Fruit fly (Drosophila melanogaster) whole organism, embryonic: ENCODE measurements around the gene CG12299.

ENCODE experiments used
- Adf1 ChIP-seq: fragments of 200-800 bp; sonication (Bioruptor generic); IDR thresholded peaks from 2 replicates; pipeline ENCODE4 v1.3.6; 2022; ENCODE audit warnings: missing biosample characterization, missing genetic modification characterization
- Bdp1 ChIP-seq: fragments of 200-800 bp; sonication (Bioruptor generic); optimal IDR thresholded peaks from 3 replicates; lab custom pipeline; 2016; ENCODE audit warnings: missing biosample characterization, missing genetic modification characterization
- Blimp-1 ChIP-seq: fragments of 200-800 bp; sonication (Bioruptor generic); optimal IDR thresholded peaks from 3 replicates; lab custom pipeline; 2018; ENCODE audit warnings: missing biosample characterization, missing genetic modification characterization, mild to moderate bottlenecking, moderate library complexity, missing genetic modification reagents
- CG11247 ChIP-seq: fragments of 200-800 bp; sonication (Bioruptor generic); IDR thresholded peaks from 2 replicates; pipeline ENCODE4 v1.3.6; 2022; ENCODE audit warnings: missing biosample characterization, missing genetic modification characterization
- CG11696 ChIP-seq: fragments of 200-800 bp; sonication (Bioruptor generic); IDR thresholded peaks from 2 replicates; pipeline ENCODE4 v1.3.6; 2022; ENCODE audit warnings: missing biosample characterization, missing genetic modification characterization
- CG12299 ChIP-seq: fragments of 200-800 bp; sonication (Bioruptor generic); optimal IDR thresholded peaks from 2 replicates; lab custom pipeline; 2018; ENCODE audit warnings: missing biosample characterization, mild to moderate bottlenecking, missing genetic modification characterization
- CG1529 ChIP-seq: fragments of 200-800 bp; sonication (Bioruptor generic); optimal IDR thresholded peaks from 3 replicates; lab custom pipeline; 2018; ENCODE audit warnings: missing biosample characterization, missing genetic modification characterization
- CG16779 ChIP-seq: fragments of 200-800 bp; sonication (Bioruptor generic); IDR thresholded peaks from 2 replicates; pipeline ENCODE4 v1.3.6; 2022; ENCODE audit warnings: missing biosample characterization, missing genetic modification characterization
- CG16813 ChIP-seq: fragments of 200-800 bp; sonication (Bioruptor generic); IDR thresholded peaks from 3 replicates; pipeline ENCODE4 v1.3.6; 2022; ENCODE audit warnings: missing biosample characterization, missing genetic modification characterization; ENCODE audit not compliant: partially characterized antibody
- CG17802 ChIP-seq: fragments of 200-800 bp; sonication (Bioruptor generic); optimal IDR thresholded peaks from 2 replicates; lab custom pipeline; 2018; ENCODE audit warnings: missing biosample characterization, mild to moderate bottlenecking, missing genetic modification characterization, moderate library complexity
- CG18619 ChIP-seq: fragments of 200-800 bp; sonication (Bioruptor generic); optimal IDR thresholded peaks from 3 replicates; lab custom pipeline; 2017; ENCODE audit warnings: missing biosample characterization, mild to moderate bottlenecking, missing genetic modification characterization
- CG30020 ChIP-seq: fragments of 200-800 bp; optimal IDR thresholded peaks from 2 replicates; lab custom pipeline; 2019; ENCODE audit warnings: missing biosample characterization, mild to moderate bottlenecking, missing genetic modification characterization, moderate library complexity
- CG30431 ChIP-seq: fragments of 200-800 bp; sonication (Bioruptor generic); optimal IDR thresholded peaks from 2 replicates; lab custom pipeline; 2017; ENCODE audit warnings: missing biosample characterization, missing genetic modification characterization
- CG33557 ChIP-seq: fragments of 200-800 bp; sonication (Bioruptor generic); optimal IDR thresholded peaks from 2 replicates; lab custom pipeline; 2019; ENCODE audit warnings: missing biosample characterization, mild to moderate bottlenecking, missing genetic modification characterization, moderate library complexity
- CG42726 ChIP-seq: fragments of 200-800 bp; sonication (Bioruptor generic); IDR thresholded peaks from 2 replicates; pipeline ENCODE4 v1.3.6; 2022; ENCODE audit warnings: missing biosample characterization, missing genetic modification characterization; ENCODE audit not compliant: partially characterized antibody
- CG4424 ChIP-seq: fragments of 200-800 bp; sonication (Bioruptor generic); optimal IDR thresholded peaks from 3 replicates; lab custom pipeline; 2016; ENCODE audit warnings: missing biosample characterization, missing genetic modification characterization
- CG7745 ChIP-seq: fragments of 200-800 bp; sonication (Bioruptor generic); optimal IDR thresholded peaks from 2 replicates; lab custom pipeline; 2018; ENCODE audit warnings: missing biosample characterization, mild to moderate bottlenecking, missing genetic modification characterization, moderate library complexity
- CG8290 ChIP-seq, 3 experiments: fragments of 200-800 bp; sonication (Bioruptor generic); optimal IDR thresholded peaks; 2 replicates each; lab custom pipeline; 2016 to 2019; ENCODE audit warnings: missing biosample characterization in 3 of 3, missing genetic modification characterization in 3 of 3, mild to moderate bottlenecking in 2 of 3, moderate library complexity in 1 of 3
- CG8944 ChIP-seq: fragments of 200-800 bp; sonication (Bioruptor generic); optimal IDR thresholded peaks from 3 replicates; lab custom pipeline; 2016; ENCODE audit warnings: missing biosample characterization, missing genetic modification characterization
- Camta ChIP-seq: fragments of 200-800 bp; sonication (Bioruptor generic); optimal IDR thresholded peaks from 2 replicates; lab custom pipeline; 2016; ENCODE audit warnings: missing biosample characterization, missing genetic modification characterization
- ERR ChIP-seq: fragments of 200-800 bp; sonication (Bioruptor generic); optimal IDR thresholded peaks from 2 replicates; lab custom pipeline; 2016; ENCODE audit warnings: missing biosample characterization, missing genetic modification characterization
- Fer3 ChIP-seq: fragments of 200-800 bp; sonication (Bioruptor generic); optimal IDR thresholded peaks from 2 replicates; lab custom pipeline; 2018; ENCODE audit warnings: missing biosample characterization, mild to moderate bottlenecking, missing genetic modification characterization, moderate library complexity
- H15 ChIP-seq: fragments of 200-800 bp; sonication (Bioruptor generic); IDR thresholded peaks from 3 replicates; pipeline ENCODE4 v1.3.6; 2022; ENCODE audit warnings: missing biosample characterization, missing genetic modification characterization
- Hmr ChIP-seq: fragments of 200-800 bp; sonication (Bioruptor generic); optimal IDR thresholded peaks from 3 replicates; lab custom pipeline; 2017; ENCODE audit warnings: mild to moderate bottlenecking, missing biosample characterization, missing genetic modification reagents, missing genetic modification characterization
- Hmx ChIP-seq: fragments of 200-800 bp; sonication (Bioruptor generic); optimal IDR thresholded peaks from 2 replicates; lab custom pipeline; 2016; ENCODE audit warnings: missing biosample characterization, missing genetic modification characterization
- Hr39 ChIP-seq: fragments of >200 bp; optimal IDR thresholded peaks from 2 replicates; lab custom pipeline; 2017
- NfI ChIP-seq: fragments of 200-800 bp; sonication (Bioruptor generic); optimal IDR thresholded peaks from 3 replicates; lab custom pipeline; 2018; ENCODE audit warnings: missing biosample characterization, mild to moderate bottlenecking, missing genetic modification characterization, moderate library complexity
- Ptx1 ChIP-seq: fragments of 200-800 bp; sonication (Bioruptor generic); IDR thresholded peaks from 2 replicates; pipeline ENCODE4 v1.3.6; 2022; ENCODE audit warnings: missing biosample characterization, missing genetic modification characterization
- Sin3A ChIP-seq: fragments of >200 bp; optimal IDR thresholded peaks from 2 replicates; lab custom pipeline; 2018
- ash1 ChIP-seq: fragments of 200-800 bp; sonication (Bioruptor generic); optimal IDR thresholded peaks from 2 replicates; lab custom pipeline; 2018; ENCODE audit warnings: missing biosample characterization, mild to moderate bottlenecking, missing genetic modification characterization
- caup ChIP-seq: fragments of 200-800 bp; sonication (Bioruptor generic); optimal IDR thresholded peaks from 3 replicates; lab custom pipeline; 2017; ENCODE audit warnings: missing biosample characterization, mild to moderate bottlenecking, missing genetic modification characterization, moderate library complexity; ENCODE audit not compliant: severe bottlenecking
- corto ChIP-seq: fragments of 200-800 bp; sonication (Bioruptor generic); optimal IDR thresholded peaks from 2 replicates; lab custom pipeline; 2016; ENCODE audit warnings: missing biosample characterization, mild to moderate bottlenecking, missing genetic modification characterization, moderate library complexity
- dati ChIP-seq: fragments of 200-800 bp; sonication (Bioruptor generic); IDR thresholded peaks from 2 replicates; pipeline ENCODE4 v1.3.6; 2022; ENCODE audit warnings: missing biosample characterization, missing genetic modification characterization
- dimm ChIP-seq: fragments of 200-800 bp; sonication (Bioruptor generic); IDR thresholded peaks from 2 replicates; pipeline ENCODE4 v1.3.6; 2022; ENCODE audit warnings: missing biosample characterization, missing genetic modification characterization
- disco-r ChIP-seq: fragments of 200-800 bp; sonication (Bioruptor generic); optimal IDR thresholded peaks from 2 replicates; lab custom pipeline; 2016; ENCODE audit warnings: missing biosample characterization, missing genetic modification characterization
- dm ChIP-seq: fragments of 200-800 bp; sonication (Bioruptor generic); optimal IDR thresholded peaks from 3 replicates; lab custom pipeline; 2016; ENCODE audit warnings: missing biosample characterization, missing genetic modification characterization
- emc ChIP-seq: fragments of 200-800 bp; sonication (Bioruptor generic); optimal IDR thresholded peaks from 2 replicates; lab custom pipeline; 2016; ENCODE audit warnings: missing biosample characterization, missing genetic modification characterization
- esg ChIP-seq: fragments of 200-800 bp; sonication (Bioruptor generic); conservative IDR thresholded peaks from 2 replicates; pipeline ENCODE4 v1.3.6; 2022; ENCODE audit warnings: missing biosample characterization, missing genetic modification characterization
- ewg ChIP-seq: fragments of 200-800 bp; sonication (Bioruptor generic); optimal IDR thresholded peaks from 3 replicates; lab custom pipeline; 2017; ENCODE audit warnings: mild to moderate bottlenecking, missing biosample characterization, missing genetic modification reagents, missing genetic modification characterization
- fu2 ChIP-seq: fragments of 200-800 bp; sonication (Bioruptor generic); optimal IDR thresholded peaks from 2 replicates; lab custom pipeline; 2016; ENCODE audit warnings: missing biosample characterization, missing genetic modification characterization
- gce ChIP-seq: fragments of 200-800 bp; sonication (Bioruptor generic); IDR thresholded peaks from 3 replicates; pipeline ENCODE4 v1.3.6; 2022; ENCODE audit warnings: missing biosample characterization, missing genetic modification characterization
- h ChIP-seq: fragments of >200 bp; optimal IDR thresholded peaks from 2 replicates; lab custom pipeline; 2017
- lbe ChIP-seq: fragments of 200-800 bp; sonication (Bioruptor generic); optimal IDR thresholded peaks from 2 replicates; lab custom pipeline; 2016; ENCODE audit warnings: missing biosample characterization, mild to moderate bottlenecking, missing genetic modification characterization
- mirr ChIP-seq: fragments of 200-800 bp; sonication (Bioruptor generic); optimal IDR thresholded peaks from 3 replicates; lab custom pipeline; 2018; ENCODE audit warnings: missing biosample characterization, mild to moderate bottlenecking, missing genetic modification characterization
- nau ChIP-seq: fragments of 200-800 bp; sonication (Bioruptor generic); optimal IDR thresholded peaks from 3 replicates; lab custom pipeline; 2017; ENCODE audit warnings: missing biosample characterization, mild to moderate bottlenecking, missing genetic modification characterization, missing genetic modification reagents
- phol ChIP-seq: fragments of 200-800 bp; sonication (Bioruptor generic); optimal IDR thresholded peaks from 3 replicates; lab custom pipeline; 2018; ENCODE audit warnings: missing biosample characterization, mild to moderate bottlenecking, missing genetic modification characterization, moderate library complexity
- pros ChIP-seq: fragments of 200-800 bp; sonication (Bioruptor generic); optimal IDR thresholded peaks from 3 replicates; lab custom pipeline; 2019; ENCODE audit warnings: missing biosample characterization, mild to moderate bottlenecking, missing genetic modification characterization, moderate library complexity
- run ChIP-seq: fragments of 200-800 bp; sonication (Bioruptor generic); optimal IDR thresholded peaks from 3 replicates; lab custom pipeline; 2018; ENCODE audit warnings: missing biosample characterization, mild to moderate bottlenecking, missing genetic modification characterization
- slp2 ChIP-seq: fragments of 200-800 bp; sonication (Bioruptor generic); optimal IDR thresholded peaks from 2 replicates; lab custom pipeline; 2016; ENCODE audit warnings: missing biosample characterization, missing genetic modification characterization
- tna ChIP-seq: fragments of 200-800 bp; sonication (Bioruptor generic); IDR thresholded peaks from 2 replicates; pipeline ENCODE4 v1.3.6; 2022; ENCODE audit warnings: missing biosample characterization, missing genetic modification characterization; ENCODE audit not compliant: partially characterized antibody
- zfh2 ChIP-seq: fragments of 200-800 bp; sonication (Bioruptor generic); optimal IDR thresholded peaks from 2 replicates; lab custom pipeline; 2016; ENCODE audit warnings: missing biosample characterization, missing genetic modification characterization

The CG12299 gene

DNA sequence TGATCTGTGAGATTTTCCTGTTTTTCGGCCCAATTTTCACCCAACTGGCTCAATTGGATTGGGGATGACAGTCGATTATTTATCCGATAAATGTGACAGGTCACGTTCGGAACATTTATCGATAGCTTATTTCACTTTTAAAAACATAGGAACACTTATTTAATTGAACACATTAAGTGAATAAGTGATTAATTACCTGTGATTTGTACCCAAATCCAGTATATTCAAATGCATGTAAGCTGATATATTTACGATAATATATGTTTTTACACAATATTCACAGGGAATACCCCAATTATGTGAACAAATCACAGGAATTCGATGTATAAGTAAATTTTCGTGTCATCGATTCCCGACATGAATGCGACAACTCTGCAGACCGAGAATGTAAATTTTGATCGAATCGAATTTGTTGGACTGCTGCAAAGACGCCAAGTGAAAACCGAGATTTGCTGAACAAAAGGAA lies 4.8 kb upstream of the CG12299 start, which contains the start of the genes EMC3 and Dpy-30L1 (continued):
- TF ChIP-seq run (tag; lab: Kevin White, UChicago) (no peak), esg (GFP tag; lab: Robert Waterston, UW) (0 out of 2 replicates have a peak, but pooled peaks have one; percentile 19), H15 (GFP tag; lab: Robert Waterston, UW) (no peak), CG42726 (GFP tag; lab: Robert Waterston, UW) (no peak), Bdp1 (no peak), Hr39 (lab: Kevin White, UChicago) (no peak), Sin3A (lab: Kevin White, UChicago) (peak; percentile 74), fu2 (peak; percentile 26), CG33557 (GFP tag; lab: Kevin White, UChicago) (no peak), CG30020 (tag; lab: Kevin White, UChicago) (peak; percentile 78), zfh2 (GFP tag; lab: Kevin White, UChicago) (peak; percentile 33), Hmx (GFP tag; lab: Kevin White, UChicago) (no peak), Blimp-1 (GFP tag; lab: Kevin White, UChicago) (peak; percentile 59), Camta (GFP tag; lab: Kevin White, UChicago) (peak; percentile 13), nau (GFP tag; lab: Kevin White, UChicago) (no peak), dm (peak; percentile 8), Adf1 (GFP tag; lab: Robert Waterston, UW) (no peak), caup (GFP tag; lab: Kevin White, UChicago) (peak; percentile 10), Fer3 (tag; lab: Kevin White, UChicago) (peak; percentile 44), lbe (GFP tag; lab: Kevin White, UChicago) (no peak), CG16813 (peak; percentile 88), Hmr (GFP tag; lab: Kevin White, UChicago) (no peak), Ptx1 (GFP tag; lab: Robert Waterston, UW) (peak; percentile 63), CG8944 (GFP tag; lab: Kevin White, UChicago) (peak; percentile 29), pros (GFP tag; lab: Kevin White, UChicago) (no peak), ERR (peak; percentile 24), CG7745 (tag; lab: Kevin White, UChicago) (no peak), CG12299 (tag; lab: Kevin White, UChicago) (peak; percentile 15), dati (GFP tag; lab: Robert Waterston, UW) (no peak), tna (peak; percentile 70), mirr (GFP tag; lab: Kevin White, UChicago) (no peak), CG8290 (GFP tag; optimal IDR thresholded peaks at IDR 0.05; lab: Kevin White, UChicago) (no peak), CG8290 (tag; optimal IDR thresholded peaks at IDR 0.05; lab: Kevin White, UChicago) (no peak), CG1529 (GFP tag; lab: Kevin White, UChicago) (no peak), CG30431 (no peak), ash1 (no peak), phol (tag; lab: Kevin White, UChicago) (peak; percentile 68), ewg (no peak), gce (GFP tag; lab: Robert Waterston, UW) (no peak), emc (GFP tag; lab: Kevin White, UChicago) (no peak), CG4424 (GFP tag; lab: Kevin White, UChicago) (peak; percentile 48), CG17802 (tag; lab: Kevin White, UChicago) (no peak), NfI (peak; percentile 33), CG11247 (GFP tag; lab: Robert Waterston, UW) (0 out of 2 replicates have a peak, but pooled peaks have one; percentile 16), disco-r (GFP tag; lab: Kevin White, UChicago) (peak; percentile 18), CG11696 (GFP tag; lab: Robert Waterston, UW) (no peak), CG18619 (no peak), CG16779 (GFP tag; lab: Robert Waterston, UW) (no peak), h (lab: Kevin White, UChicago) (no peak), corto (GFP tag; lab: Kevin White, UChicago) (no peak), dimm (GFP tag; lab: Robert Waterston, UW) (no peak), slp2 (no peak)
